Worm (Caenorhabditis elegans) whole organism, mixed stage, embryonic: ENCODE measurements around the gene elo-5.

ENCODE experiments used
- bed-3 ChIP-seq: fragments of 200-800 bp; sonication (Bioruptor generic); optimal IDR thresholded peaks from 3 replicates; lab custom pipeline; 2018; ENCODE audit warnings: mild to moderate bottlenecking, missing genetic modification characterization, moderate library complexity, missing compliant biosample characterization
- drap-1 ChIP-seq: fragments of 200-800 bp; sonication (Bioruptor generic); optimal IDR thresholded peaks from 3 replicates; lab custom pipeline; 2018; ENCODE audit warnings: mild to moderate bottlenecking, missing genetic modification characterization, missing compliant biosample characterization
- elt-1 ChIP-seq: sonication (generic microtip); optimal IDR thresholded peaks from 2 replicates; lab custom pipeline; 2017; ENCODE audit warnings: missing genetic modification characterization, mild to moderate bottlenecking, missing compliant biosample characterization, antibody characterized with exemption, moderate library complexity, borderline replicate concordance; ENCODE audit not compliant: insufficient read depth
- elt-3 ChIP-seq: fragments of 150-350 bp; optimal IDR thresholded peaks from 2 replicates; lab custom pipeline; 2014; ENCODE audit warnings: missing biosample characterization, missing genetic modification characterization
- flh-1 ChIP-seq: fragments of 200-800 bp; sonication (Bioruptor generic); optimal IDR thresholded peaks from 2 replicates; lab custom pipeline; 2018; ENCODE audit warnings: mild to moderate bottlenecking, missing genetic modification characterization, moderate library complexity, missing compliant biosample characterization
- mab-5 ChIP-seq: fragments of 150-350 bp; optimal IDR thresholded peaks from 2 replicates; lab custom pipeline; 2014; ENCODE audit warnings: missing biosample characterization, missing genetic modification characterization
- mep-1 ChIP-seq: fragments of 150-350 bp; optimal IDR thresholded peaks from 2 replicates; lab custom pipeline; 2017; ENCODE audit warnings: missing biosample characterization, missing genetic modification reagents, missing genetic modification characterization, inconsistent platforms
- nhr-237 ChIP-seq: fragments of 150-350 bp; optimal IDR thresholded peaks from 2 replicates; lab custom pipeline; 2014; ENCODE audit warnings: missing biosample characterization, missing genetic modification characterization
- nhr-28 ChIP-seq: fragments of 150-350 bp; optimal IDR thresholded peaks from 2 replicates; lab custom pipeline; 2014; ENCODE audit warnings: missing biosample characterization, missing genetic modification characterization
- nhr-76 ChIP-seq: sonication (generic microtip); optimal IDR thresholded peaks from 2 replicates; lab custom pipeline; 2017; ENCODE audit warnings: missing biosample characterization, missing genetic modification characterization
- sem-2 ChIP-seq: fragments of 200-800 bp; sonication (Bioruptor generic); optimal IDR thresholded peaks from 2 replicates; lab custom pipeline; 2018; ENCODE audit warnings: mild to moderate bottlenecking, missing genetic modification characterization, missing compliant biosample characterization
- snpc-4 ChIP-seq: fragments of 150-350 bp; optimal IDR thresholded peaks from 2 replicates; lab custom pipeline; 2014; ENCODE audit warnings: missing biosample characterization, missing genetic modification characterization
- ztf-11 ChIP-seq: fragments of 150-350 bp; optimal IDR thresholded peaks from 2 replicates; lab custom pipeline; 2014; ENCODE audit warnings: missing biosample characterization, missing genetic modification characterization

DNA sequence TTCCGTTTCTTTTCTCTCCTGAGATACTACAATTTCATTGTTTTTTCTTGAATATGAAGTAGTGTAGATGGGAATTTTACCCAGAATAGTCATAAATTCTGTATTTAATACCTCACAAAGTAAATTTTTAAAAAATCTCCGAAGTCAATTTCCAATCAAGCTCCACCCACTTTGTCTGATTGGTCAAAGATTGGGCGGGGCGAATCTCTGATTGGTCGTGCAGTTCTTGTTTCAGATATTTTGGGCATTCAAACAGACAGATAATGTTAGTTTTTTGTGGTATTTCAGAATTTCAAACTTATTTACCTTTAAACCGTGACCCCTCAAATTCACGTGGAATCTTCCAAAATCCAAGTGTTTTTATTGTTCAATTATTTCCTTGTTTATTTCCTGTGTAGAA is 16.4 kb downstream of the elo-5 start, which contains the start of gene F41H10.5:
- no peak for TF ChIP-seq sem-2 (GFP tag; lab: Kevin White, UChicago)
- TF ChIP-seq mep-1 (tag; lab: Kevin White, UChicago): no peak
- no peak for TF ChIP-seq elt-3 (tag; lab: Kevin White, UChicago)
- TF ChIP-seq mab-5 (tag; lab: Kevin White, UChicago): no peak
- no peak for TF ChIP-seq snpc-4 (tag; lab: Kevin White, UChicago)
- TF ChIP-seq ztf-11 (tag; lab: Kevin White, UChicago): no peak
- no peak for TF ChIP-seq bed-3
- TF ChIP-seq nhr-237: no peak
- TF ChIP-seq nhr-76 (tag; lab: Kevin White, UChicago): no peak
- TF ChIP-seq flh-1 (GFP tag; lab: Kevin White, UChicago): no peak
- TF ChIP-seq elt-1 (tag; lab: Kevin White, UChicago): no peak
- no peak for TF ChIP-seq nhr-28
- TF ChIP-seq drap-1: no peak
